Worm (Caenorhabditis elegans): Measurements from ENCODE around the gene M03C11.9.

M03C11.9 gene

DNA sequence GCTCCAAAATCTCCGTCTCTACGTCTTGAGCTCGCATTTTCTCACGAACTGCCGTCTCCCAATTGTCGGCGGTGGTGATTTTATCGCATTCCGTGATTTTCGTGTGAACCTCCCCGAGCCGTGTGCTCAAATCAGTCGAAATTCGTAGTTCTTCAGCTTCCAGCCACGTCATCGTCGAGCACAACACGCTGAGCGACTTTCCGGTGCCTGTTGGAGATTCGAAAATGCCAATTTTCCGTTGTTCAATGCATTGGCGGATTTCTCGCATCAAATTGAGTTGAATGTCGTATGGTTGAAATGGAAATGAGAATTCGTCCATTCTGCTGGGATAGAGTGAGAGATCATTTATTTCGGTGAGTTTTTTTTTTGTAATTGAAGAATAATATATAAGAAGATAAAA, 13.4 kb upstream of the M03C11.9 start, which contains the start of the genes M03C11.3 and chl-1:
M03C11.3 (plus strand) TSS at position 153 of the 400 bp plus-strand sequence.
chl-1 (minus strand) TSS at position 323 of the 400 bp plus-strand sequence.
- peak; percentile 16 for TF ChIP-seq chd-7 (tag; optimal IDR thresholded peaks at IDR 0.05)
- TF ChIP-seq ceh-40 (GFP tag; IDR thresholded peaks at IDR 0.05), result no peak
- peak; percentile 38; the same call in 1 of the 2 replicates for TF ChIP-seq zfh-2 (GFP tag; conservative IDR thresholded peaks at IDR 0.05)
- TF ChIP-seq Y56A3A.18 (GFP tag; IDR thresholded peaks at IDR 0.05), result peak; percentile 51; the same call in 1 of the 2 replicates

DNA sequence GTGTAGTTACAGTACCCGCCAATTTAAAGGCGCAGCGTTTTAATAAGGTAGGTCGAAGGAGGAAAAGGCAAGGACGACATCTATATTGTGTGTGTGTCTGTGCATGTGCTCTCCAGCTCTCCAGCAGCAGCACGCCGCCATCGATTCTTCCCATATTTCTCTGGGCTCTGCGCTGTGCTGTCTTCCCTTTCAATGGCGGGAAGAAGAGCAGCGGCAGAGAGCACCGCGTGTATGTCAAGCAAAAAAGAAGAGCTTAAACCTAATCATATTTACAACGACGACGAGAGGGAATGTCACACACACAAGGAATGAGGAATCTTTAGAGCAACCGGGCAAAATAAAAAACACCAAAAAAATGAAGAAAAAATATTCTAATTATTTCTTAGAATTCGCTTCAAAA, 7.4 kb upstream of the M03C11.9 start:
- TF ChIP-seq F33H1.4 (GFP tag; IDR thresholded peaks at IDR 0.05) (no peak), Y79H2A.3 (GFP tag; conservative IDR thresholded peaks at IDR 0.05) (no peak), die-1 (tag; optimal IDR thresholded peaks at IDR 0.05) (no peak), madf-6 (GFP tag; IDR thresholded peaks at IDR 0.05) (no peak), sdz-38 (tag; optimal IDR thresholded peaks at IDR 0.05) (no peak), F23B12.7 (tag; optimal IDR thresholded peaks at IDR 0.05; ENCODE audit: insufficient read depth) (no peak), attf-3 (GFP tag; conservative IDR thresholded peaks at IDR 0.05) (no peak), egrh-3 (GFP tag; IDR thresholded peaks at IDR 0.05) (peak; percentile 32; the same call in 1 of the 2 replicates), ztf-18 (tag; optimal IDR thresholded peaks at IDR 0.05) (no peak), ceh-58 (GFP tag; IDR thresholded peaks at IDR 0.05) (0 out of 2 replicates have a peak, but pooled peaks have one; percentile 18), fkh-3 (tag; optimal IDR thresholded peaks at IDR 0.05) (no peak), efl-1 (GFP tag; optimal IDR thresholded peaks at IDR 0.05) (no peak), him-1 (tag; optimal IDR thresholded peaks at IDR 0.05) (no peak), rec-8 (tag; optimal IDR thresholded peaks at IDR 0.05) (no peak), zfh-2 (GFP tag; conservative IDR thresholded peaks at IDR 0.05) (peak; percentile 61), bed-2 (GFP tag; IDR thresholded peaks at IDR 0.05) (no peak)

DNA sequence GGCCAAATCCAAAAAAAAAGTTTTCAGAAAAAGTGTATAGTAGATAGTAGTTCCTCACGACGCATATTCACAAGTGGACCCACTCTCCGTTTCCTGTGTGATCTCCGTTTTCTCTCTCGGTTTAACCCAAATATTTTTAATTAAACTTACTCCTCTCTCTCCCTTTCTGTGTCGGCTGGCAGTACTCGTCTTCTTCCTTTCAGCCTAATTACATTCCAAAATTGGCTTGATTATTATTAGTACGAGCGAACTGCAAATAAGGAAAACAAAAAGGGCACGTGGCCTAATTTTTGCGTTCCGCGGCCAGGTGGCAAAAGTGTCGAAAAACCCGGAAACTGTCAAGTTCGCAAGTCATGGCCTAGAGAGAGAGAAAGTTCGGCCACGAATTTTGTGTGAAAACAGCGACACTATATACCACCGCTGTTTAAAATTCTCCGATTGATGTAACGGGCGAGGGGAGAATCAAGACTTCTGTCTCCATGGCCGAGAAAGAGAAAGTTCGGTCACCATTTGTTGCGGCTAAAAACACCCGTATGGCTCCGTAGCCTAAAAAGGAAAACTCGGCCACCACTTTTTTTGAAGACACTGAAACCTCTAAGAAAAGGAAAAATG, 5.5 kb upstream of the M03C11.9 start:
- TF ChIP-seq nhr-90 (tag; optimal IDR thresholded peaks at IDR 0.05), result no peak
- no peak for TF ChIP-seq madf-3 (GFP tag; IDR thresholded peaks at IDR 0.05)
- TF ChIP-seq lsl-1 (GFP tag; optimal IDR thresholded peaks at IDR 0.05), result no peak

- TF ChIP-seq rpc-1 (optimal IDR thresholded peaks at IDR 0.05) (no peak), rpc-1 (tag; optimal IDR thresholded peaks at IDR 0.05) (no peak), akir-1 (GFP tag; optimal IDR thresholded peaks at IDR 0.05) (no peak), tlf-1 (GFP tag; optimal IDR thresholded peaks at IDR 0.05) (no peak), B0019.2 (GFP tag; conservative IDR thresholded peaks at IDR 0.05) (no peak), C17E4.6 (GFP tag; IDR thresholded peaks at IDR 0.05) (no peak), gei-17 (GFP tag; optimal IDR thresholded peaks at IDR 0.05) (no peak), F37B4.10 (GFP tag; IDR thresholded peaks at IDR 0.05) (no peak), ceh-40 (GFP tag; IDR thresholded peaks at IDR 0.05) (no peak), dox-1 (GFP tag; IDR thresholded peaks at IDR 0.05) (no peak), Y53F4B.3 (GFP tag; IDR thresholded peaks at IDR 0.05) (no peak), F52B5.7 (tag; optimal IDR thresholded peaks at IDR 0.05) (no peak), madf-10 (tag; optimal IDR thresholded peaks at IDR 0.05) (no peak), lsy-27 (tag; optimal IDR thresholded peaks at IDR 0.05; ENCODE audit: borderline replicate concordance, insufficient read depth) (no peak), hmg-1.2 (GFP tag; IDR thresholded peaks at IDR 0.05) (no peak), T26A5.8 (tag; optimal IDR thresholded peaks at IDR 0.05) (no peak)
Observed at ce11 chrIII:10395990-10396389, 4.5 kb upstream of the M03C11.9 start, which contains the start of gene M03C11.1. Gene M03C11.1, minus strand, starts transcription at chrIII:10396090.
